Fruit fly (Drosophila melanogaster): ENCODE data around the gene CG4546.

The CG4546 gene

dm6 chr3R:15816276-15816675 is 30.1 kb upstream of the CG4546 start (continued):
- no peak for TF ChIP-seq caup (GFP tag; optimal IDR thresholded peaks at IDR 0.05; ENCODE audit: severe bottlenecking)
- no peak for TF ChIP-seq CG17361 (GFP tag; IDR thresholded peaks at IDR 0.05)
- no peak for TF ChIP-seq tin (GFP tag; optimal IDR thresholded peaks at IDR 0.05)
- TF ChIP-seq Ptx1 (GFP tag; IDR thresholded peaks at IDR 0.05): 0 out of 2 replicates have a peak, but pooled peaks have one; percentile 22
- TF ChIP-seq vvl (GFP tag; IDR thresholded peaks at IDR 0.05): peak; percentile 29
- peak; percentile 47; the same call in 1 of the 2 replicates for TF ChIP-seq Rx (GFP tag; IDR thresholded peaks at IDR 0.05)
- no peak for TF ChIP-seq ems (GFP tag; optimal IDR thresholded peaks at IDR 0.05)
- TF ChIP-seq Fer2 (tag; optimal IDR thresholded peaks at IDR 0.05): no peak
- no peak for TF ChIP-seq CrebB (tag; optimal IDR thresholded peaks at IDR 0.05)
- no peak for TF ChIP-seq H2.0 (GFP tag; IDR thresholded peaks at IDR 0.05)
- TF ChIP-seq lov (optimal IDR thresholded peaks at IDR 0.05): no peak
- no peak for TF ChIP-seq lov (GFP tag; IDR thresholded peaks at IDR 0.05)
- TF ChIP-seq cg (GFP tag; optimal IDR thresholded peaks at IDR 0.05): no peak
- no peak for TF ChIP-seq Nf-YA (GFP tag; IDR thresholded peaks at IDR 0.05)
- no peak for TF ChIP-seq corto (GFP tag; optimal IDR thresholded peaks at IDR 0.05)
- no peak for TF ChIP-seq B-H2 (GFP tag; optimal IDR thresholded peaks at IDR 0.05)
- TF ChIP-seq CG2712 (tag; optimal IDR thresholded peaks at IDR 0.05): no peak
- peak; percentile 1 for TF ChIP-seq ATbp (GFP tag; optimal IDR thresholded peaks at IDR 0.05)
- TF ChIP-seq CG1529 (GFP tag; optimal IDR thresholded peaks at IDR 0.05): no peak
- TF ChIP-seq CG15514 (GFP tag; optimal IDR thresholded peaks at IDR 0.05): no peak
- no peak for TF ChIP-seq PHDP (tag; optimal IDR thresholded peaks at IDR 0.05)
- TF ChIP-seq CG15269 (tag; optimal IDR thresholded peaks at IDR 0.05): no peak
- no peak for TF ChIP-seq CG18011 (GFP tag; optimal IDR thresholded peaks at IDR 0.05)
- no peak for TF ChIP-seq tup (GFP tag; optimal IDR thresholded peaks at IDR 0.05)
- TF ChIP-seq fd3F (GFP tag; optimal IDR thresholded peaks at IDR 0.05): no peak
- TF ChIP-seq jigr1 (GFP tag; IDR thresholded peaks at IDR 0.05): no peak
- no peak for TF ChIP-seq psq (GFP tag; optimal IDR thresholded peaks at IDR 0.05)
- no peak for TF ChIP-seq Oli (tag; optimal IDR thresholded peaks at IDR 0.05)
- TF ChIP-seq CG4404 (GFP tag; IDR thresholded peaks at IDR 0.05): peak; percentile 48
- no peak for TF ChIP-seq CG7839 (tag; optimal IDR thresholded peaks at IDR 0.05)
- no peak for TF ChIP-seq CG3847 (GFP tag; IDR thresholded peaks at IDR 0.05)
- no peak for TF ChIP-seq CG18599 (GFP tag; optimal IDR thresholded peaks at IDR 0.05)
- 0 out of 2 replicates have a peak, but pooled peaks have one; percentile 5 for TF ChIP-seq wdn (GFP tag; IDR thresholded peaks at IDR 0.05)
- no peak for TF ChIP-seq CG7786 (GFP tag; optimal IDR thresholded peaks at IDR 0.05)
- TF ChIP-seq Sry-δ (GFP tag; optimal IDR thresholded peaks at IDR 0.05): no peak
- peak; percentile 44; the same call in 1 of the 3 replicates for TF ChIP-seq dysf (GFP tag; IDR thresholded peaks at IDR 0.05)
- TF ChIP-seq CG8359 (GFP tag; optimal IDR thresholded peaks at IDR 0.05; ENCODE audit: borderline replicate concordance): no peak
- no peak for TF ChIP-seq Doc3 (GFP tag; IDR thresholded peaks at IDR 0.05; ENCODE audit: partially characterized antibody)
- TF ChIP-seq chif (GFP tag; optimal IDR thresholded peaks at IDR 0.05): peak; percentile 34 to 39
- no peak for TF ChIP-seq fd102C (GFP tag; optimal IDR thresholded peaks at IDR 0.05)
- no peak for TF ChIP-seq Fer1 (GFP tag; optimal IDR thresholded peaks at IDR 0.05)
- TF ChIP-seq CG9797 (GFP tag; optimal IDR thresholded peaks at IDR 0.05): no peak
- TF ChIP-seq CG13287 (GFP tag; IDR thresholded peaks at IDR 0.05; ENCODE audit: partially characterized antibody): no peak
- no peak for TF ChIP-seq CG5953 (GFP tag; IDR thresholded peaks at IDR 0.05)
- TF ChIP-seq Dfd (GFP tag; optimal IDR thresholded peaks at IDR 0.05): no peak
- no peak for TF ChIP-seq Chrac-16 (GFP tag; optimal IDR thresholded peaks at IDR 0.05)
- no peak for TF ChIP-seq Nf-YC (tag; optimal IDR thresholded peaks at IDR 0.05)
- no peak for TF ChIP-seq gcm (GFP tag; optimal IDR thresholded peaks at IDR 0.05)
- TF ChIP-seq en (GFP tag; optimal IDR thresholded peaks at IDR 0.05): no peak
- peak; percentile 60 for TF ChIP-seq sisA (GFP tag; IDR thresholded peaks at IDR 0.05)
- no peak for TF ChIP-seq Lhr (GFP tag; optimal IDR thresholded peaks at IDR 0.05)
